Worm (Caenorhabditis elegans): Measurements from ENCODE around the gene fbxb-63.

Gene fbxb-63

DNA sequence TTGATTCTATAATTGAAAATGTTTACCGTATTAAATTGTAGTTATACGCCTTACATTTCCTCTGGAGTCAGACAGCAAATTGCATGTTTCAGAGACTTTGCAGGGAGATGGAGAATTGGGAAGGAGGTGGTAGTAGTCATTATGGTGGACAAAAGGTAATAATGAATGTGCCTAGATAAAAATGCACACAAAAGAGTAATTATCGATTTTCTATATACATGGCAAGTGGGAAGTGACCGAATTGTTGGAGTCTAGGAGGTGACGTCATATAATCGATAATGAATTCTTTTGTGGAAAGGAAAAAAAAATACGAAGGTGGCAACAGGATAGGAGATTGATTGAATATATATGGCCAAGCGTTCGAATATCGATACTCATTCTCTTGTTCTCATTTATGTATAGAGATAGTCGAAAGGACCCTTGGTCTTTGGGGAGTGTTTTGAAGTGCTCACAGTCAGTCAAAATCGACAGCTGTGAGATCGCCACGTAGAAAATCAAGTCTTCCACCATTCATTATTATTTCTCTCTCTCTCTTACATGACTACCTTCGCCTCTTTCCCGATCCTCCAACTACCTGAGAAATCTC, at the start of gene fbxb-63, which contains the start of gene fbxb-61:
Gene fbxb-63, minus strand, starts transcription at position 142 of the 586 bp plus-strand sequence.
Gene fbxb-61, plus strand, starts transcription at position 536 of the 586 bp plus-strand sequence.
- TF ChIP-seq pax-3 (tag; optimal IDR thresholded peaks at IDR 0.05), result no peak
- no peak for TF ChIP-seq efl-3 (GFP tag; optimal IDR thresholded peaks at IDR 0.05)
- no peak for TF ChIP-seq nhr-19 (GFP tag; conservative IDR thresholded peaks at IDR 0.05)
- no peak for TF ChIP-seq fkh-10 (GFP tag; optimal IDR thresholded peaks at IDR 0.05)
- TF ChIP-seq mep-1 (tag; optimal IDR thresholded peaks at IDR 0.05), result no peak
- TF ChIP-seq F16B12.6 (tag; optimal IDR thresholded peaks at IDR 0.05), result no peak
- no peak for TF ChIP-seq jun-1 (tag; optimal IDR thresholded peaks at IDR 0.05)
- no peak for TF ChIP-seq unc-98 (GFP tag; IDR thresholded peaks at IDR 0.05)
- TF ChIP-seq mdl-1 (tag; optimal IDR thresholded peaks at IDR 0.05), result no peak
- TF ChIP-seq sptf-1 (tag; optimal IDR thresholded peaks at IDR 0.05), result no peak
- no peak for TF ChIP-seq fkh-8 (tag; optimal IDR thresholded peaks at IDR 0.05)

DNA sequence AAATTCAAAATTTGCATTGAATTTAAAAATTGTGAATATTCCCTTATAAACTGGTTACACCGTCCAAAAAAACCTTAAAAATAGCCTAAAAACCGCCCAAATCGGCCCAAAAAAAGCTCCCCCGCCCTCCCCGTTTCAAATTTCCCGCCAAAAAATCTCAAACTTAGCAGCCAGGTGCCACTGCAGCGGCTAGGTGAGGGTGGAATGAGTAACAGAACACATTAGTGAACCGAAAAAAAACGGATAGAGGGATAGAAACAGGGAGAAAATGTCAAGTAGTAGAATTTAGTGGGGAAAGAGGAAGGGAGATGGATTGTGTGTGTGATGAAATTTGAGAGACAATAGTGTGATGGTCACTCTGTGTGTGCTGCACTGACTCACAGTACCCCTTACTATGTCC, 48.4 kb upstream of the fbxb-63 start:
- no peak for TF ChIP-seq dsc-1 (tag; optimal IDR thresholded peaks at IDR 0.05)
- peak in 1 of 2 experiments; percentile 6 for TF ChIP-seq mdl-1 (tag; optimal IDR thresholded peaks at IDR 0.05)
- no peak for TF ChIP-seq ces-1 (GFP tag; optimal IDR thresholded peaks at IDR 0.05)
- peak in 1 of 2 experiments; percentile 37 for TF ChIP-seq efl-1 (optimal IDR thresholded peaks at IDR 0.05)
- peak; percentile 48 to 93 for TF ChIP-seq efl-1 (GFP tag; optimal IDR thresholded peaks at IDR 0.05 in 1 of 2)
- TF ChIP-seq rnt-1 (tag; optimal IDR thresholded peaks at IDR 0.05), result peak; percentile 38
- TF ChIP-seq F16B12.6 (tag; optimal IDR thresholded peaks at IDR 0.05), result no peak
- TF ChIP-seq mep-1 (tag; optimal IDR thresholded peaks at IDR 0.05), result peak; percentile 29
- TF ChIP-seq ceh-88 (GFP tag; IDR thresholded peaks at IDR 0.05), result no peak
- no peak for TF ChIP-seq mab-9 (GFP tag; IDR thresholded peaks at IDR 0.05)
- peak; percentile 79 for TF ChIP-seq lin-14 (GFP tag; optimal IDR thresholded peaks at IDR 0.05)
- no peak for TF ChIP-seq lsy-2 (tag; optimal IDR thresholded peaks at IDR 0.05)
- TF ChIP-seq sox-4 (tag; optimal IDR thresholded peaks at IDR 0.05), result no peak
- no peak for TF ChIP-seq nhr-77 (tag; optimal IDR thresholded peaks at IDR 0.05)
- TF ChIP-seq sup-37 (GFP tag; optimal IDR thresholded peaks at IDR 0.05), result no peak
- TF ChIP-seq fkh-4 (tag; optimal IDR thresholded peaks at IDR 0.05; ENCODE audit: borderline replicate concordance), result no peak
- TF ChIP-seq dpl-1 (GFP tag; optimal IDR thresholded peaks at IDR 0.05), result peak in 2 of 3 experiments; percentile 41 to 53
- TF ChIP-seq nhr-12 (tag; optimal IDR thresholded peaks at IDR 0.05), result no peak
- TF ChIP-seq irx-1 (tag; optimal IDR thresholded peaks at IDR 0.05), result no peak
- no peak for TF ChIP-seq nhr-76 (tag; optimal IDR thresholded peaks at IDR 0.05)
- TF ChIP-seq fos-1 (tag; optimal IDR thresholded peaks at IDR 0.05), result no peak
- peak; percentile 61 for TF ChIP-seq pag-3 (tag; optimal IDR thresholded peaks at IDR 0.05; ENCODE audit: borderline replicate concordance, insufficient read depth)
- TF ChIP-seq unc-62 (GFP tag; optimal IDR thresholded peaks at IDR 0.05), result no peak

DNA sequence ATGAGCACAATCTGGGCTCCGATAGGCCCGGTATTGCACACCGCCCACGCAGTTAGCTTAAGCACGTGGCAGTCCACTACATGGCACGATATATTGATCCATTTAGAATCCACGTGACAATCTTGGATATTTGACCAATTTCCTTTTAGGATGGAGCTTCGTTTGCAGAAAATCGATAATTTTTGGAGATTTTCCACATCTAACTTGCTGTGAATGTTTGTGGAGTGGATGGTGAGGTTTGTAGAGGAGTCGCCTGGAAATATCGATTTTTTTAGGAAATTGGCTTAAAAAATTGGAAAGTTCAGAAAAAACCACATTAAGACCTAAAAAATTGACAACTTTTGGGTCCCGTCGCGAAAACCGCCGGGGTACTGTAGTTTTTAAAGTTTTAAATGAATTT, 33.8 kb upstream of the fbxb-63 start:
- TF ChIP-seq nhr-12 (tag; optimal IDR thresholded peaks at IDR 0.05) (no peak), nhr-11 (tag; optimal IDR thresholded peaks at IDR 0.05) (no peak), lin-15B (tag; optimal IDR thresholded peaks at IDR 0.05) (no peak)

DNA sequence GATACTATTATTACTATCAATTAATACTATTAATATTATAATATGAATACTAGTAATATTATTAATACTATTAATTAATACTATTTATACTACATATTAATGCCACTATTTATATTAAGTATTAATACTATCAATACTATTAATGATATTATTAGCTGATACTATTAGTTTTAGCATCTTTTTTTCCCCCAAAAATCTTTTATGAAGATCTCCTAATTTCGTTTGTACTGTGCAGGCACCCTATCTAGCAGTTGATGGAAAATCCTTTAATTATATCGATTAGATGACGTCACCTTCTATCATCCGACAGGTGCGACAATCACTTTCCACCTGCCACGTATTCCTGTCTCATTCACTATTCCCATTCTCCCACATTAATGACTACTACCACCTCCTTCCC, 25.7 kb upstream of the fbxb-63 start, which contains the start of gene fbxb-65:
Gene fbxb-65, plus strand, starts transcription at position 301 of the 400 bp plus-strand sequence.
- TF ChIP-seq ets-5 (GFP tag; IDR thresholded peaks at IDR 0.05) (no peak), unc-86 (tag; optimal IDR thresholded peaks at IDR 0.05) (no peak), hlh-4 (tag; optimal IDR thresholded peaks at IDR 0.05) (peak; percentile 61), lin-13 (GFP tag; optimal IDR thresholded peaks at IDR 0.05) (no peak)

All from whole organism, L1 larva.